Fruit fly (Drosophila melanogaster) whole organism: ENCODE results near the gene CG14857.

Experiments
- CG8478 ChIP-seq: fragments of >200 bp; optimal IDR thresholded peaks from 2 replicates; lab custom pipeline; 2018; ENCODE audit warnings: inconsistent platforms
- pan ChIP-seq: fragments of >200 bp; optimal IDR thresholded peaks from 2 replicates; lab custom pipeline; 2017

DNA sequence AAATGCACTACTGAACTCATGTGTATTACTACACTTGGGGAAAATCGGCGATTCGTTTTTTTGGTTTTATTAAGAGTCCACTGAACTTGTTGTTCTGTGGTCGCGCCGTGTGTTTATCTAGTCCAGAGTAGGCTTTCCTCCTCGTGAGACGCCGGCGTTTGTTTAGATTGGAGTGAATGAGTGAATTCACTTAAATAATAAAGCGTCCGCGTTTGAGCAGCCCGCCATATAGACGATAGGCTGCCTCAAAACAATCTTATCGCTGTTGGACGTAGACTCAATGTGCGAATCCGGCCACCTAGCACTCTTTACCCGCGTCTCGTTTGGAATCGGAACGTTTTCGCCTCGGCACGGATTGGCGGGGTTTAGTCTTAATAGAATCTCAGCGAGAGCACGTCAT, at the start of gene CG14857:
- TF ChIP-seq CG8478 (lab: Kevin White, UChicago) (no peak), pan (lab: Kevin White, UChicago) (no peak)
